Fruit fly (Drosophila melanogaster) whole organism, embryonic: ENCODE measurements around the gene CG10165.

Experiments
- Bteb2 ChIP-seq: fragments of 200-800 bp; sonication (Bioruptor generic); optimal IDR thresholded peaks from 2 replicates; lab custom pipeline; 2016; ENCODE audit warnings: missing biosample characterization, missing genetic modification characterization
- CG10267 ChIP-seq: fragments of 200-800 bp; sonication (Bioruptor generic); optimal IDR thresholded peaks from 2 replicates; lab custom pipeline; 2018; ENCODE audit warnings: missing biosample characterization, mild to moderate bottlenecking, missing genetic modification characterization, moderate library complexity
- CG11085 ChIP-seq: fragments of 200-800 bp; sonication (Bioruptor generic); IDR thresholded peaks from 2 replicates; pipeline ENCODE4 v1.3.6; 2022; ENCODE audit warnings: missing biosample characterization, missing genetic modification characterization
- CG11093 ChIP-seq: fragments of 200-800 bp; sonication (Bioruptor generic); IDR thresholded peaks from 3 replicates; pipeline ENCODE4 v1.3.6; 2022; ENCODE audit warnings: missing biosample characterization, missing genetic modification characterization
- CG12299 ChIP-seq: fragments of 200-800 bp; sonication (Bioruptor generic); optimal IDR thresholded peaks from 2 replicates; lab custom pipeline; 2018; ENCODE audit warnings: missing biosample characterization, mild to moderate bottlenecking, missing genetic modification characterization
- CG12769 ChIP-seq: fragments of 200-800 bp; sonication (Bioruptor generic); optimal IDR thresholded peaks from 2 replicates; lab custom pipeline; 2019; ENCODE audit warnings: missing biosample characterization, mild to moderate bottlenecking, missing genetic modification characterization, moderate library complexity
- CG13296 ChIP-seq: fragments of 200-800 bp; sonication (Bioruptor generic); optimal IDR thresholded peaks from 3 replicates; lab custom pipeline; 2018; ENCODE audit warnings: missing biosample characterization, mild to moderate bottlenecking, missing genetic modification characterization
- CG13624 ChIP-seq: fragments of 200-800 bp; sonication (Bioruptor generic); optimal IDR thresholded peaks from 2 replicates; lab custom pipeline; 2016; ENCODE audit warnings: missing biosample characterization, missing genetic modification characterization
- CG15073 ChIP-seq: fragments of 200-800 bp; sonication (Bioruptor generic); optimal IDR thresholded peaks from 2 replicates; lab custom pipeline; 2016; ENCODE audit warnings: missing biosample characterization, missing genetic modification characterization
- CG17186 ChIP-seq: fragments of 200-800 bp; sonication (Bioruptor generic); optimal IDR thresholded peaks from 3 replicates; lab custom pipeline; 2017; ENCODE audit warnings: missing biosample characterization, missing genetic modification reagents, missing genetic modification characterization
- CG17328 ChIP-seq: fragments of 200-800 bp; sonication (Bioruptor generic); IDR thresholded peaks from 2 replicates; pipeline ENCODE4 v1.3.6; 2022; ENCODE audit warnings: missing biosample characterization, missing genetic modification characterization
- CG1792 ChIP-seq: fragments of 200-800 bp; sonication (Bioruptor generic); optimal IDR thresholded peaks from 2 replicates; lab custom pipeline; 2016; ENCODE audit warnings: missing biosample characterization, missing genetic modification characterization
- CG2202 ChIP-seq: fragments of 200-800 bp; sonication (Bioruptor generic); optimal IDR thresholded peaks from 2 replicates; lab custom pipeline; 2018; ENCODE audit warnings: missing biosample characterization, mild to moderate bottlenecking, missing genetic modification characterization
- CG31388 ChIP-seq: fragments of 200-800 bp; sonication (Bioruptor generic); optimal IDR thresholded peaks from 2 replicates; lab custom pipeline; 2016; ENCODE audit warnings: missing biosample characterization, missing genetic modification characterization
- CG34376 ChIP-seq: fragments of 200-800 bp; sonication (Bioruptor generic); optimal IDR thresholded peaks from 2 replicates; lab custom pipeline; 2018; ENCODE audit warnings: missing biosample characterization, mild to moderate bottlenecking, missing genetic modification characterization
- CG4707 ChIP-seq: fragments of 200-800 bp; sonication (Bioruptor generic); optimal IDR thresholded peaks from 2 replicates; lab custom pipeline; 2018; ENCODE audit warnings: missing biosample characterization, mild to moderate bottlenecking, missing genetic modification characterization, moderate library complexity
- CG6791 ChIP-seq: fragments of 200-800 bp; sonication (Bioruptor generic); IDR thresholded peaks from 3 replicates; pipeline ENCODE4 v1.3.6; 2022; ENCODE audit warnings: missing biosample characterization, missing genetic modification characterization; ENCODE audit not compliant: partially characterized antibody
- CG7556 ChIP-seq: fragments of 200-800 bp; sonication (Bioruptor generic); optimal IDR thresholded peaks from 2 replicates; lab custom pipeline; 2017; ENCODE audit warnings: missing biosample characterization, mild to moderate bottlenecking, missing genetic modification characterization
- CG8924 ChIP-seq: fragments of 200-800 bp; optimal IDR thresholded peaks from 3 replicates; lab custom pipeline; 2019; ENCODE audit warnings: missing biosample characterization, mild to moderate bottlenecking, missing genetic modification characterization, moderate library complexity
- CG9215 ChIP-seq: fragments of 200-800 bp; sonication (Bioruptor generic); IDR thresholded peaks from 2 replicates; pipeline ENCODE4 v1.3.6; 2022; ENCODE audit warnings: missing biosample characterization, missing genetic modification characterization
- CrebB ChIP-seq: fragments of 200-800 bp; sonication (Bioruptor generic); optimal IDR thresholded peaks from 3 replicates; lab custom pipeline; 2018; ENCODE audit warnings: missing biosample characterization, mild to moderate bottlenecking, missing genetic modification characterization
- Dip3 ChIP-seq: fragments of 200-800 bp; sonication (Bioruptor generic); optimal IDR thresholded peaks from 3 replicates; lab custom pipeline; 2016; ENCODE audit warnings: missing biosample characterization, missing genetic modification characterization
- E2f2 ChIP-seq: fragments of 200-800 bp; sonication (Bioruptor generic); IDR thresholded peaks from 2 replicates; pipeline ENCODE4 v1.3.6; 2022; ENCODE audit warnings: missing biosample characterization, missing genetic modification characterization
- NK7.1 ChIP-seq: fragments of 200-800 bp; sonication (Bioruptor generic); optimal IDR thresholded peaks from 3 replicates; lab custom pipeline; 2016; ENCODE audit warnings: missing biosample characterization, missing genetic modification characterization
- PHDP ChIP-seq: fragments of 200-800 bp; sonication (Bioruptor generic); optimal IDR thresholded peaks from 3 replicates; lab custom pipeline; 2018; ENCODE audit warnings: missing biosample characterization, mild to moderate bottlenecking, missing genetic modification characterization, moderate library complexity
- TFAM ChIP-seq: fragments of 200-800 bp; sonication (Bioruptor generic); optimal IDR thresholded peaks from 2 replicates; lab custom pipeline; 2017; ENCODE audit warnings: missing biosample characterization, missing genetic modification characterization, inconsistent platforms
- Xbp1 ChIP-seq: fragments of 200-800 bp; sonication (Bioruptor generic); optimal IDR thresholded peaks from 3 replicates; lab custom pipeline; 2016; ENCODE audit warnings: missing biosample characterization, mild to moderate bottlenecking, missing genetic modification characterization
- ac ChIP-seq: fragments of 200-800 bp; sonication (Bioruptor generic); optimal IDR thresholded peaks from 3 replicates; lab custom pipeline; 2017; ENCODE audit warnings: missing biosample characterization, mild to moderate bottlenecking, missing genetic modification characterization
- ato ChIP-seq: fragments of 200-800 bp; sonication (Bioruptor generic); IDR thresholded peaks from 2 replicates; pipeline ENCODE4 v1.3.6; 2022; ENCODE audit warnings: missing biosample characterization, missing genetic modification characterization; ENCODE audit not compliant: partially characterized antibody
- chinmo ChIP-seq: fragments of 200-800 bp; sonication (Bioruptor generic); IDR thresholded peaks from 4 replicates; pipeline ENCODE4 v1.3.6; 2022; ENCODE audit warnings: missing biosample characterization, missing genetic modification characterization; ENCODE audit not compliant: partially characterized antibody
- corto ChIP-seq: fragments of 200-800 bp; sonication (Bioruptor generic); optimal IDR thresholded peaks from 2 replicates; lab custom pipeline; 2016; ENCODE audit warnings: missing biosample characterization, mild to moderate bottlenecking, missing genetic modification characterization, moderate library complexity
- crc ChIP-seq: fragments of 200-800 bp; sonication (Bioruptor generic); optimal IDR thresholded peaks from 2 replicates; lab custom pipeline; 2016; ENCODE audit warnings: missing biosample characterization, missing genetic modification characterization
- ems ChIP-seq: fragments of 200-800 bp; sonication (Bioruptor generic); optimal IDR thresholded peaks from 3 replicates; lab custom pipeline; 2016; ENCODE audit warnings: missing biosample characterization, missing genetic modification characterization
- eve ChIP-seq, 2 experiments: fragments of >200 bp; optimal IDR thresholded peaks; 2 replicates each; lab custom pipeline; 2017; ENCODE audit warnings: missing biosample characterization in 2 of 2, missing genetic modification characterization in 2 of 2
- gce ChIP-seq: fragments of 200-800 bp; sonication (Bioruptor generic); IDR thresholded peaks from 3 replicates; pipeline ENCODE4 v1.3.6; 2022; ENCODE audit warnings: missing biosample characterization, missing genetic modification characterization
- gcm ChIP-seq: fragments of 200-800 bp; sonication (Bioruptor generic); optimal IDR thresholded peaks from 2 replicates; lab custom pipeline; 2019; ENCODE audit warnings: missing biosample characterization, mild to moderate bottlenecking, missing genetic modification characterization, moderate library complexity
- ind ChIP-seq: fragments of 200-800 bp; sonication (Bioruptor generic); optimal IDR thresholded peaks from 3 replicates; lab custom pipeline; 2016; ENCODE audit warnings: missing biosample characterization, missing genetic modification characterization
- kay ChIP-seq: fragments of 200-800 bp; sonication (Bioruptor generic); optimal IDR thresholded peaks from 2 replicates; lab custom pipeline; 2016; ENCODE audit warnings: missing biosample characterization, missing genetic modification characterization
- lab ChIP-seq: fragments of 200-800 bp; sonication (Bioruptor generic); optimal IDR thresholded peaks from 3 replicates; lab custom pipeline; 2017; ENCODE audit warnings: missing biosample characterization, missing genetic modification characterization, mild to moderate bottlenecking, moderate library complexity, missing genetic modification reagents
- lmd ChIP-seq: fragments of 200-800 bp; sonication (Bioruptor generic); IDR thresholded peaks from 2 replicates; pipeline ENCODE4 v1.3.6; 2022; ENCODE audit warnings: missing biosample characterization, missing genetic modification characterization
- mld ChIP-seq: fragments of 200-800 bp; sonication (Bioruptor generic); IDR thresholded peaks from 3 replicates; pipeline ENCODE4 v1.3.6; 2022; ENCODE audit warnings: missing biosample characterization, missing genetic modification characterization; ENCODE audit not compliant: partially characterized antibody
- p53 ChIP-seq: fragments of 200-800 bp; sonication (Bioruptor generic); optimal IDR thresholded peaks from 2 replicates; lab custom pipeline; 2016; ENCODE audit warnings: missing biosample characterization, missing genetic modification characterization
- pfk ChIP-seq: fragments of 200-800 bp; sonication (Bioruptor generic); optimal IDR thresholded peaks from 2 replicates; lab custom pipeline; 2018; ENCODE audit warnings: missing biosample characterization, mild to moderate bottlenecking, missing genetic modification characterization, moderate library complexity
- sc ChIP-seq, 3 experiments: fragments of >200 bp in 2 of 3; fragments of 200-800 bp in 1 of 3; sonication (Bioruptor generic) in 1 of 3; optimal IDR thresholded peaks; 2 replicates in 2 of 3; 3 replicates in 1 of 3; lab custom pipeline; 2017; ENCODE audit warnings: mild to moderate bottlenecking in 1 of 3, missing biosample characterization in 1 of 3, missing genetic modification characterization in 1 of 3, missing genetic modification reagents in 1 of 3
- sna ChIP-seq: fragments of 200-800 bp; sonication (Bioruptor generic); IDR thresholded peaks from 2 replicates; pipeline ENCODE4 v1.3.6; 2022; ENCODE audit warnings: missing biosample characterization, missing genetic modification characterization; ENCODE audit not compliant: partially characterized antibody
- tup ChIP-seq: fragments of 200-800 bp; sonication (Bioruptor generic); optimal IDR thresholded peaks from 2 replicates; lab custom pipeline; 2016; ENCODE audit warnings: missing biosample characterization, mild to moderate bottlenecking, missing genetic modification characterization, moderate library complexity
- unc-4 ChIP-seq: fragments of 200-800 bp; sonication (Bioruptor generic); IDR thresholded peaks from 2 replicates; pipeline ENCODE4 v1.3.6; 2022; ENCODE audit warnings: missing biosample characterization, missing genetic modification characterization; ENCODE audit not compliant: partially characterized antibody

The CG10165 gene

dm6 chr2L:19492934-19493686, 37.0 kb downstream of the CG10165 start, which contains the start of the genes swm and Ctu2 (continued):
- no peak for TF ChIP-seq mld
- no peak; the same call in 1 of the 2 replicates for TF ChIP-seq CG17328 (GFP tag; lab: Robert Waterston, UW)
- TF ChIP-seq pfk (GFP tag; lab: Kevin White, UChicago): no peak
- no peak for TF ChIP-seq eve (GFP tag; optimal IDR thresholded peaks at IDR 0.05; lab: Kevin White, UChicago)
- TF ChIP-seq CG31388 (GFP tag; lab: Kevin White, UChicago): no peak
- peak; percentile 47 for TF ChIP-seq CG17186 (GFP tag; lab: Kevin White, UChicago)
- peak; percentile 68 for TF ChIP-seq CG13296
- no peak for TF ChIP-seq p53 (GFP tag; lab: Kevin White, UChicago)
- TF ChIP-seq Bteb2 (GFP tag; lab: Kevin White, UChicago): no peak
- TF ChIP-seq PHDP (tag; lab: Kevin White, UChicago): peak; percentile 75
- TF ChIP-seq CrebB (tag; lab: Kevin White, UChicago): peak; percentile 9
- no peak for TF ChIP-seq crc (GFP tag; lab: Kevin White, UChicago)
- TF ChIP-seq CG2202: peak; percentile 40
- TF ChIP-seq Xbp1 (GFP tag; lab: Kevin White, UChicago): peak; percentile 68
- no peak for TF ChIP-seq gce (GFP tag; lab: Robert Waterston, UW)
- TF ChIP-seq ems (GFP tag; lab: Kevin White, UChicago): no peak
- TF ChIP-seq CG6791 (GFP tag; lab: Robert Waterston, UW): peak; percentile 52; the same call in 2 of the 3 replicates
- 0 out of 3 replicates have a peak, but pooled peaks have one; percentile 32 for TF ChIP-seq CG11093
- TF ChIP-seq sna: peak; percentile 67; the same call in 1 of the 2 replicates
- TF ChIP-seq corto (GFP tag; lab: Kevin White, UChicago): no peak
- no peak for TF ChIP-seq lab (GFP tag; lab: Kevin White, UChicago)
- TF ChIP-seq CG1792 (GFP tag; lab: Kevin White, UChicago): no peak
- no peak for TF ChIP-seq TFAM (GFP tag; lab: Kevin White, UChicago)
- TF ChIP-seq CG7556: peak; percentile 57
- TF ChIP-seq gcm (GFP tag; lab: Kevin White, UChicago): no peak
- no peak for TF ChIP-seq ato (GFP tag; lab: Robert Waterston, UW)
- TF ChIP-seq ac (GFP tag; lab: Kevin White, UChicago): no peak
- no peak for TF ChIP-seq kay (GFP tag; lab: Kevin White, UChicago)
- TF ChIP-seq sc (optimal IDR thresholded peaks at IDR 0.05; lab: Kevin White, UChicago): no peak
- no peak for TF ChIP-seq sc (GFP tag; optimal IDR thresholded peaks at IDR 0.05; lab: Kevin White, UChicago)
- TF ChIP-seq CG13624: peak; percentile 17
- TF ChIP-seq CG15073: no peak
- TF ChIP-seq CG12299: peak; percentile 60
- TF ChIP-seq tup (GFP tag; lab: Kevin White, UChicago): no peak
- peak; percentile 19 for TF ChIP-seq CG34376 (GFP tag; lab: Kevin White, UChicago)
- TF ChIP-seq E2f2 (GFP tag; lab: Robert Waterston, UW): 0 out of 2 replicates have a peak, but pooled peaks have one; percentile 33
- peak; percentile 51 for TF ChIP-seq lmd (GFP tag; lab: Robert Waterston, UW)
- TF ChIP-seq CG11085: 0 out of 2 replicates have a peak, but pooled peaks have one; percentile 50
- peak; percentile 82 for TF ChIP-seq CG8924 (tag; lab: Kevin White, UChicago)
- no peak for TF ChIP-seq Dip3 (GFP tag; lab: Kevin White, UChicago)
- TF ChIP-seq CG10267 (tag; lab: Kevin White, UChicago): peak; percentile 79
- 0 out of 4 replicates have a peak, but pooled peaks have one; percentile 80 for TF ChIP-seq chinmo
- TF ChIP-seq unc-4: peak; percentile 67; the same call in 1 of the 2 replicates
- TF ChIP-seq NK7.1 (GFP tag; lab: Kevin White, UChicago): no peak
- no peak for TF ChIP-seq CG4707 (GFP tag; lab: Kevin White, UChicago)
- no peak for TF ChIP-seq CG12769 (tag; lab: Kevin White, UChicago)
- TF ChIP-seq CG9215 (GFP tag; lab: Robert Waterston, UW): peak; percentile 72
- peak; percentile 68 for TF ChIP-seq ind (GFP tag; lab: Kevin White, UChicago)
